Worm (Caenorhabditis elegans): ENCODE measurements around the gene seb-3.
A peak's percentile ranks its signal among the peaks of the same experiment; 100 is the strongest.

Gene seb-3

DNA sequence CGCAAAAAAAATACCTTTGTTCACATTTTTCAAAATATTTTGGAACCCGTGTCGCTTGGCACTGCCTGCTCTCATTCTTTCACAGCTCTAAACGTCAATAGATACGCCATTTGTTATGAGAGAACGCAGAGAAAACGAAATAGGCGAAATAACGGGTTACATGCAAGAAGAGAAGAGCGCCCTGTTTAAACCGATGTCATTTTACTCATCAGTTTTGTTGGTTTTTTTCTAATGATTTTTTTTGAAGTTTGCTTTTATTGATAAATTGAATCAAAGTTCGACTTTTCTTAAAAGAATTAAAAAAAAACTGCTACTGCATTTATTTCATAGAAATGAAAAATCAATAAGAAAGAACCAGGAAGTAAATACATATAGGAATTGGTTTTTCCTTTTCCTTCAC, 47.4 kb upstream of the seb-3 start (continued):
- no peak for TF ChIP-seq bed-2 (GFP tag; IDR thresholded peaks at IDR 0.05)
- TF ChIP-seq nfyb-1 (GFP tag; IDR thresholded peaks at IDR 0.05) = 0 out of 2 replicates have a peak, but pooled peaks have one; percentile 30
- no peak for TF ChIP-seq ets-4 (GFP tag; optimal IDR thresholded peaks at IDR 0.05)
- TF ChIP-seq attf-6 (GFP tag; IDR thresholded peaks at IDR 0.05) = no peak
- no peak for TF ChIP-seq T07F8.4 (tag; optimal IDR thresholded peaks at IDR 0.05)
- TF ChIP-seq madf-8 (GFP tag; conservative IDR thresholded peaks at IDR 0.05) = no peak
- TF ChIP-seq egrh-3 (GFP tag; IDR thresholded peaks at IDR 0.05) = no peak
- no peak for TF ChIP-seq ceh-91 (GFP tag; IDR thresholded peaks at IDR 0.05)
- TF ChIP-seq F37B4.10 (GFP tag; IDR thresholded peaks at IDR 0.05) = no peak
- no peak for TF ChIP-seq snpc-3.4 (tag; optimal IDR thresholded peaks at IDR 0.05)

DNA sequence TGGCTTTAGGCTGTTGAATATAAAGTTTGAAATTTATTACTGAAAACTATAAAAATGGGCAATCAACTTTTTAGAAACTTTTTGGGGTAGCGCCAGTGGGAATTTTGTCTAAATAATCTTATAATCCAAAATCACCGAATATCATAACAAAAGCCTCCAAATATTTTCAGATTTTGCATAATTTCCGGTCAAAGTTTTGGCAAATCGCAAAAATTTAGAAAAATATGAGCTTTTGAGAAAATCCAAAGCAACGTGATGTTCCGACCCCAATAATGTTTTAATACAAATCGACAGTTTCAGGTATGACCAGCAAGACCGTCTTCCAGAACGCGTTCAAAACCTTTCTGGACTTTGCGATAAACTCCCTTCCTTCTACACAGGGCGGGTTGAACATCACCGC, 46.7 kb upstream of the seb-3 start, which contains the start of gene emre-1:
TSS of gene emre-1 (plus strand) at position 301 of the 400 bp plus-strand sequence.
- TF ChIP-seq lin-35 (GFP tag; optimal IDR thresholded peaks at IDR 0.05) (no peak), cebp-2 (GFP tag; IDR thresholded peaks at IDR 0.05) (no peak), ztf-28 (GFP tag; IDR thresholded peaks at IDR 0.05) (no peak), nhr-27 (tag; optimal IDR thresholded peaks at IDR 0.05) (no peak), aptf-2 (GFP tag; conservative IDR thresholded peaks at IDR 0.05) (no peak), ZK185.1 (tag; optimal IDR thresholded peaks at IDR 0.05; ENCODE audit: poor library complexity, severe bottlenecking) (no peak), hlh-12 (tag; optimal IDR thresholded peaks at IDR 0.05) (no peak), lin-40 (tag; optimal IDR thresholded peaks at IDR 0.05) (no peak), B0035.1 (tag; optimal IDR thresholded peaks at IDR 0.05) (no peak), attf-3 (GFP tag; conservative IDR thresholded peaks at IDR 0.05) (no peak), egl-44 (GFP tag; IDR thresholded peaks at IDR 0.05) (no peak), mcd-1 (GFP tag; IDR thresholded peaks at IDR 0.05) (no peak), T26A5.8 (tag; optimal IDR thresholded peaks at IDR 0.05) (no peak), cebp-1 (GFP tag; IDR thresholded peaks at IDR 0.05) (no peak), cebp-1 (tag; optimal IDR thresholded peaks at IDR 0.05) (no peak), snpc-4 (GFP tag; optimal IDR thresholded peaks at IDR 0.05) (no peak), snpc-4 (tag; optimal IDR thresholded peaks at IDR 0.05) (no peak), ceh-27 (GFP tag; optimal IDR thresholded peaks at IDR 0.05) (no peak), lin-26 (GFP tag; IDR thresholded peaks at IDR 0.05) (no peak)

DNA sequence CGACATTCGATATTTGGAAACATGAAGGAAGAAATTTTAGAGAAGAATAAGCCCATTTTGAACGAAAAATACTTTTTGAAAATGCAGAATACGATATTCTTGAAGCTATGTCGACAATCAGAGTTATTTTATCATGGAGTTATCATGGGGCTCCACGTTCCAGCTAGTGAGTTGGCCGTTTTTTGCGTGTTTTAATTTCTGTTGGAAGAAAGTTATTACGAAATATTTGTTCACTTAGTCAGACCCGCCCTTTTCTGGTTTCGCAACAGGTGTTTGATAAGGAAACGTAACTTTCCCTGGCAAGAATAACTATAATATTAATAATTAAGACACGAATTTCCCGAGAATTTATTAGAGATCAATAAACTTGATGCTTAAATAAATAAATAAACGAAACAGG, 44.5 kb upstream of the seb-3 start:
- TF ChIP-seq dox-1 (GFP tag; IDR thresholded peaks at IDR 0.05) (peak; percentile 54), let-607 (tag; optimal IDR thresholded peaks at IDR 0.05) (peak; percentile 97 to 98), nhr-80 (tag; optimal IDR thresholded peaks at IDR 0.05) (peak; percentile 40), cebp-1 (GFP tag; IDR thresholded peaks at IDR 0.05) (peak; percentile 95), cebp-1 (tag; optimal IDR thresholded peaks at IDR 0.05) (peak; percentile 90), mcd-1 (GFP tag; IDR thresholded peaks at IDR 0.05) (peak; percentile 37; the same call in 1 of the 2 replicates)

ce11 chrX:14982525-14982924, 43.6 kb upstream of the seb-3 start, which contains the start of gene plp-2:
Gene plp-2 (minus strand): TSS chrX:14982804.
- TF ChIP-seq attf-5 (GFP tag; optimal IDR thresholded peaks at IDR 0.05) (no peak), mcd-1 (GFP tag; IDR thresholded peaks at IDR 0.05) (0 out of 2 replicates have a peak, but pooled peaks have one; percentile 21), dox-1 (GFP tag; IDR thresholded peaks at IDR 0.05) (0 out of 2 replicates have a peak, but pooled peaks have one; percentile 17)

Measured in whole organism, young adult.